Fruit fly (Drosophila melanogaster): ENCODE results near the gene COX5A.

Gene COX5A

dm6 chr3R:11779357-11780018 lies 39.7 kb upstream of the COX5A start (continued):
- TF ChIP-seq CG1832 (GFP tag; optimal IDR thresholded peaks at IDR 0.05) (no peak), gem (tag; optimal IDR thresholded peaks at IDR 0.05) (peak; percentile 93), CG12104 (GFP tag; optimal IDR thresholded peaks at IDR 0.05) (peak; percentile 63), Hr51 (GFP tag; optimal IDR thresholded peaks at IDR 0.05) (peak in 1 of 2 experiments; percentile 57), CG10543 (GFP tag; optimal IDR thresholded peaks at IDR 0.05) (no peak), Ptx1 (GFP tag; IDR thresholded peaks at IDR 0.05) (peak; percentile 35; the same call in 1 of the 2 replicates), CG33213 (GFP tag; optimal IDR thresholded peaks at IDR 0.05) (peak; percentile 48), ham (GFP tag; IDR thresholded peaks at IDR 0.05) (no peak), Fer1 (GFP tag; optimal IDR thresholded peaks at IDR 0.05) (no peak), CG11723 (GFP tag; optimal IDR thresholded peaks at IDR 0.05) (peak; percentile 12), mam (GFP tag; optimal IDR thresholded peaks at IDR 0.05) (peak; percentile 14), CG18011 (GFP tag; optimal IDR thresholded peaks at IDR 0.05) (no peak), fd102C (GFP tag; optimal IDR thresholded peaks at IDR 0.05) (peak; percentile 42), Side (GFP tag; optimal IDR thresholded peaks at IDR 0.05) (peak; percentile 38), Rx (GFP tag; IDR thresholded peaks at IDR 0.05) (peak; percentile 32; the same call in 1 of the 2 replicates), nerfin-1 (tag; optimal IDR thresholded peaks at IDR 0.05) (peak; percentile 61), CG12299 (tag; optimal IDR thresholded peaks at IDR 0.05) (peak; percentile 4), CHES-1-like (GFP tag; optimal IDR thresholded peaks at IDR 0.05) (peak; percentile 26), CG2202 (tag; optimal IDR thresholded peaks at IDR 0.05) (peak; percentile 82), CG6854 (GFP tag; optimal IDR thresholded peaks at IDR 0.05) (no peak), ash1 (GFP tag; optimal IDR thresholded peaks at IDR 0.05) (no peak), HmgD (GFP tag; optimal IDR thresholded peaks at IDR 0.05) (peak; percentile 1), CG7963 (GFP tag; IDR thresholded peaks at IDR 0.05; ENCODE audit: partially characterized antibody) (no peak), Sry-δ (GFP tag; optimal IDR thresholded peaks at IDR 0.05) (peak; percentile 1), Hr3 (GFP tag; optimal IDR thresholded peaks at IDR 0.05) (peak; percentile 79), Stat92E (GFP tag; optimal IDR thresholded peaks at IDR 0.05) (no peak), MBD-R2 (GFP tag; IDR thresholded peaks at IDR 0.05) (no peak), Aef1 (GFP tag; IDR thresholded peaks at IDR 0.05) (no peak), unpg (GFP tag; optimal IDR thresholded peaks at IDR 0.05) (peak; percentile 74), CG9727 (GFP tag; optimal IDR thresholded peaks at IDR 0.05) (peak; percentile 84), mld (GFP tag; IDR thresholded peaks at IDR 0.05; ENCODE audit: partially characterized antibody) (no peak), dati (GFP tag; IDR thresholded peaks at IDR 0.05) (no peak), knrl (GFP tag; IDR thresholded peaks at IDR 0.05; ENCODE audit: partially characterized antibody) (no peak), tin (GFP tag; optimal IDR thresholded peaks at IDR 0.05) (peak; percentile 68), CG8388 (GFP tag; optimal IDR thresholded peaks at IDR 0.05) (peak; percentile 85), prd (optimal IDR thresholded peaks at IDR 0.05) (no peak), prd (GFP tag; IDR thresholded peaks at IDR 0.05) (peak; percentile 77), CG2712 (tag; optimal IDR thresholded peaks at IDR 0.05) (peak; percentile 94), CG4328 (GFP tag; optimal IDR thresholded peaks at IDR 0.05) (no peak), Hey (tag; optimal IDR thresholded peaks at IDR 0.05) (no peak), amos (GFP tag; IDR thresholded peaks at IDR 0.05; ENCODE audit: partially characterized antibody) (no peak), Sox100B (GFP tag; optimal IDR thresholded peaks at IDR 0.05) (peak; percentile 76), so (GFP tag; IDR thresholded peaks at IDR 0.05) (peak; percentile 20; the same call in 1 of the 3 replicates), CG13775 (GFP tag; optimal IDR thresholded peaks at IDR 0.05) (peak; percentile 76), sna (GFP tag; IDR thresholded peaks at IDR 0.05; ENCODE audit: partially characterized antibody) (no peak), Hand (GFP tag; optimal IDR thresholded peaks at IDR 0.05) (no peak), Ada2b (GFP tag; IDR thresholded peaks at IDR 0.05) (no peak), CG9797 (GFP tag; optimal IDR thresholded peaks at IDR 0.05) (peak; percentile 4), lilli (GFP tag; optimal IDR thresholded peaks at IDR 0.05) (peak; percentile 61)

All from whole organism, embryonic.